Worm (Caenorhabditis elegans) whole organism, mixed stage, embryonic: Measurements from ENCODE around the gene gln-2.

Experiments used
- M03D4.4 ChIP-seq: sonication (generic microtip); optimal IDR thresholded peaks from 2 replicates; lab custom pipeline; 2017; ENCODE audit warnings: mild to moderate bottlenecking, missing genetic modification characterization, missing compliant biosample characterization
- blmp-1 ChIP-seq: fragments of 150-350 bp; optimal IDR thresholded peaks from 2 replicates; lab custom pipeline; 2014; ENCODE audit warnings: missing biosample characterization, missing genetic modification characterization
- ceh-39 ChIP-seq: fragments of 150-350 bp; optimal IDR thresholded peaks from 2 replicates; lab custom pipeline; 2014; ENCODE audit warnings: missing biosample characterization, missing genetic modification characterization
- ceh-43 ChIP-seq: fragments of 200-800 bp; sonication (Bioruptor generic); optimal IDR thresholded peaks from 2 replicates; lab custom pipeline; 2018; ENCODE audit warnings: mild to moderate bottlenecking, missing genetic modification characterization, moderate library complexity, missing compliant biosample characterization
- ceh-83 ChIP-seq: fragments of 200-800 bp; sonication (Bioruptor generic); optimal IDR thresholded peaks from 2 replicates; lab custom pipeline; 2018; ENCODE audit warnings: mild to moderate bottlenecking, missing genetic modification characterization, missing compliant biosample characterization
- cnd-1 ChIP-seq: fragments of 200-800 bp; sonication (Bioruptor generic); optimal IDR thresholded peaks from 2 replicates; lab custom pipeline; 2018; ENCODE audit warnings: mild to moderate bottlenecking, missing genetic modification characterization, missing compliant biosample characterization
- drap-1 ChIP-seq: fragments of 200-800 bp; sonication (Bioruptor generic); optimal IDR thresholded peaks from 3 replicates; lab custom pipeline; 2018; ENCODE audit warnings: mild to moderate bottlenecking, missing genetic modification characterization, missing compliant biosample characterization
- elt-3 ChIP-seq: fragments of 150-350 bp; optimal IDR thresholded peaks from 2 replicates; lab custom pipeline; 2014; ENCODE audit warnings: missing biosample characterization, missing genetic modification characterization
- flh-1 ChIP-seq: fragments of 200-800 bp; sonication (Bioruptor generic); optimal IDR thresholded peaks from 2 replicates; lab custom pipeline; 2018; ENCODE audit warnings: mild to moderate bottlenecking, missing genetic modification characterization, moderate library complexity, missing compliant biosample characterization
- ham-2 ChIP-seq: fragments of 200-800 bp; sonication (Bioruptor generic); optimal IDR thresholded peaks from 2 replicates; lab custom pipeline; 2018; ENCODE audit warnings: mild to moderate bottlenecking, missing genetic modification characterization, missing compliant biosample characterization
- hlh-1 ChIP-seq: fragments of 150-350 bp; optimal IDR thresholded peaks from 2 replicates; lab custom pipeline; 2014; ENCODE audit warnings: missing biosample characterization, missing genetic modification reagents, missing genetic modification characterization
- lin-13 ChIP-seq: fragments of 150-350 bp; optimal IDR thresholded peaks from 2 replicates; lab custom pipeline; 2014; ENCODE audit warnings: missing biosample characterization, missing genetic modification characterization
- lsy-2 ChIP-seq: fragments of 150-350 bp; optimal IDR thresholded peaks from 2 replicates; lab custom pipeline; 2014; ENCODE audit warnings: missing biosample characterization, missing genetic modification characterization
- mab-5 ChIP-seq: fragments of 150-350 bp; optimal IDR thresholded peaks from 2 replicates; lab custom pipeline; 2014; ENCODE audit warnings: missing biosample characterization, missing genetic modification characterization
- mep-1 ChIP-seq: fragments of 150-350 bp; optimal IDR thresholded peaks from 2 replicates; lab custom pipeline; 2017; ENCODE audit warnings: missing biosample characterization, missing genetic modification reagents, missing genetic modification characterization, inconsistent platforms
- mls-2 ChIP-seq: sonication (generic microtip); optimal IDR thresholded peaks from 2 replicates; lab custom pipeline; 2016; ENCODE audit warnings: mild to moderate bottlenecking, missing genetic modification characterization, moderate library complexity, missing compliant biosample characterization
- nhr-12 ChIP-seq: fragments of 150-350 bp; optimal IDR thresholded peaks from 2 replicates; lab custom pipeline; 2014; ENCODE audit warnings: missing biosample characterization, missing genetic modification characterization
- nhr-2 ChIP-seq: fragments of 150-350 bp; optimal IDR thresholded peaks from 2 replicates; lab custom pipeline; 2014; ENCODE audit warnings: missing biosample characterization, missing genetic modification characterization
- nhr-237 ChIP-seq: fragments of 150-350 bp; optimal IDR thresholded peaks from 2 replicates; lab custom pipeline; 2014; ENCODE audit warnings: missing biosample characterization, missing genetic modification characterization
- nhr-28 ChIP-seq: fragments of 150-350 bp; optimal IDR thresholded peaks from 2 replicates; lab custom pipeline; 2014; ENCODE audit warnings: missing biosample characterization, missing genetic modification characterization
- nhr-76 ChIP-seq: sonication (generic microtip); optimal IDR thresholded peaks from 2 replicates; lab custom pipeline; 2017; ENCODE audit warnings: missing biosample characterization, missing genetic modification characterization
- sem-2 ChIP-seq: fragments of 200-800 bp; sonication (Bioruptor generic); optimal IDR thresholded peaks from 2 replicates; lab custom pipeline; 2018; ENCODE audit warnings: mild to moderate bottlenecking, missing genetic modification characterization, missing compliant biosample characterization
- snpc-4 ChIP-seq: fragments of 150-350 bp; optimal IDR thresholded peaks from 2 replicates; lab custom pipeline; 2014; ENCODE audit warnings: missing biosample characterization, missing genetic modification characterization
- sptf-1 ChIP-seq: sonication (generic microtip); optimal IDR thresholded peaks from 2 replicates; lab custom pipeline; 2017; ENCODE audit warnings: mild to moderate bottlenecking, missing genetic modification characterization, moderate library complexity, missing compliant biosample characterization
- tbx-8 ChIP-seq: fragments of 200-800 bp; sonication (Bioruptor generic); optimal IDR thresholded peaks from 2 replicates; lab custom pipeline; 2018; ENCODE audit warnings: mild to moderate bottlenecking, missing genetic modification characterization, moderate library complexity, missing compliant biosample characterization
- unc-120 ChIP-seq: sonication (generic microtip); optimal IDR thresholded peaks from 2 replicates; lab custom pipeline; 2017; ENCODE audit warnings: missing genetic modification characterization, missing compliant biosample characterization; ENCODE audit not compliant: poor library complexity, severe bottlenecking
- unc-39 ChIP-seq: fragments of 150-350 bp; optimal IDR thresholded peaks from 2 replicates; lab custom pipeline; 2014; ENCODE audit warnings: missing biosample characterization, missing genetic modification characterization
- unc-62 ChIP-seq: fragments of 150-350 bp; optimal IDR thresholded peaks from 2 replicates; lab custom pipeline; 2014; ENCODE audit warnings: missing biosample characterization, missing genetic modification reagents, missing genetic modification characterization
- zip-8 ChIP-seq: fragments of 150-350 bp; optimal IDR thresholded peaks from 2 replicates; lab custom pipeline; 2014; ENCODE audit warnings: missing biosample characterization, missing genetic modification characterization
- ztf-11 ChIP-seq: fragments of 150-350 bp; optimal IDR thresholded peaks from 2 replicates; lab custom pipeline; 2014; ENCODE audit warnings: missing biosample characterization, missing genetic modification characterization

Gene gln-2

ce11 chrIII:9944723-9945122 lies at the start of gene gln-2:
Gene gln-2 (minus strand): TSS chrIII:9944823.
- TF ChIP-seq mab-5 (tag; lab: Kevin White, UChicago) (no peak), sem-2 (GFP tag; lab: Kevin White, UChicago) (no peak), ztf-11 (tag; lab: Kevin White, UChicago) (no peak), cnd-1 (tag; lab: Kevin White, UChicago) (no peak), hlh-1 (no peak), ceh-43 (GFP tag; lab: Kevin White, UChicago) (no peak), nhr-76 (no peak)
- TF ChIP-seq, all 35 proteins: peak for 0

- TF ChIP-seq nhr-2: peak; percentile 84
- TF ChIP-seq zip-8 (tag; lab: Kevin White, UChicago): peak; percentile 23
- TF ChIP-seq lin-13 (tag; lab: Kevin White, UChicago): no peak
- TF ChIP-seq mab-5 (tag; lab: Kevin White, UChicago): no peak
- TF ChIP-seq ceh-83 (GFP tag; lab: Kevin White, UChicago): no peak
- TF ChIP-seq drap-1: no peak
- TF ChIP-seq elt-3: no peak
Observed at ce11 chrIII:9993535-9993934, 48.9 kb upstream of the gln-2 start, which contains the start of gene C05B5.4. Gene C05B5.4 (plus strand): TSS chrIII:9993885.

ce11 chrIII:9991324-9991723 lies 46.7 kb upstream of the gln-2 start:
- TF ChIP-seq unc-120 (tag; lab: Kevin White, UChicago): no peak
- no peak for TF ChIP-seq mab-5 (tag; lab: Kevin White, UChicago)
- no peak for TF ChIP-seq nhr-28
- TF ChIP-seq M03D4.4 (tag; lab: Kevin White, UChicago): no peak
- TF ChIP-seq drap-1: no peak
- TF ChIP-seq sptf-1 (tag; lab: Kevin White, UChicago): no peak
- TF ChIP-seq lin-13 (tag; lab: Kevin White, UChicago): no peak
- no peak for TF ChIP-seq mls-2 (tag; lab: Kevin White, UChicago)
- no peak for TF ChIP-seq mep-1 (tag; lab: Kevin White, UChicago)
- no peak for TF ChIP-seq nhr-237 (tag; lab: Kevin White, UChicago)
- no peak for TF ChIP-seq nhr-12
- no peak for TF ChIP-seq ceh-43 (GFP tag; lab: Kevin White, UChicago)
- no peak for TF ChIP-seq blmp-1

ce11 chrIII:9988352-9988751 lies 43.7 kb upstream of the gln-2 start, which contains the start of gene C05B5.1:
Gene C05B5.1 (minus strand): TSS chrIII:9988452.
- TF ChIP-seq nhr-2 (no peak), sem-2 (GFP tag; lab: Kevin White, UChicago) (no peak), nhr-28 (no peak), lin-13 (tag; lab: Kevin White, UChicago) (no peak), zip-8 (tag; lab: Kevin White, UChicago) (no peak), mab-5 (tag; lab: Kevin White, UChicago) (no peak), nhr-76 (no peak), cnd-1 (tag; lab: Kevin White, UChicago) (no peak), nhr-12 (no peak), unc-120 (tag; lab: Kevin White, UChicago) (no peak), ceh-83 (GFP tag; lab: Kevin White, UChicago) (no peak), ham-2 (GFP tag; lab: Kevin White, UChicago) (no peak)
- TF ChIP-seq, all 35 proteins: peak for 0

ce11 chrIII:9986827-9987429 lies 42.3 kb upstream of the gln-2 start, which contains the start of gene C05B5.12:
Gene C05B5.12 (plus strand): TSS chrIII:9987379.
- TF ChIP-seq unc-62 (GFP tag; lab: Kevin White, UChicago) (peak; percentile 81), hlh-1 (peak; percentile 92), tbx-8 (GFP tag; lab: Kevin White, UChicago) (no peak), mep-1 (tag; lab: Kevin White, UChicago) (no peak), mab-5 (tag; lab: Kevin White, UChicago) (peak; percentile 7), unc-120 (tag; lab: Kevin White, UChicago) (peak; percentile 88), sem-2 (GFP tag; lab: Kevin White, UChicago) (no peak), snpc-4 (no peak)

- TF ChIP-seq tbx-8 (GFP tag; lab: Kevin White, UChicago) (no peak), lsy-2 (tag; lab: Kevin White, UChicago) (no peak), cnd-1 (tag; lab: Kevin White, UChicago) (no peak), ceh-39 (tag; lab: Kevin White, UChicago) (no peak), unc-39 (tag; lab: Kevin White, UChicago) (no peak), nhr-237 (tag; lab: Kevin White, UChicago) (no peak), mab-5 (tag; lab: Kevin White, UChicago) (no peak), flh-1 (GFP tag; lab: Kevin White, UChicago) (no peak)
Observed at ce11 chrIII:9985542-9985941, 40.9 kb upstream of the gln-2 start.
